Worm (Caenorhabditis elegans) whole organism, L3 larva: Measurements from ENCODE around the gene ZK688.5.

Source experiments
- ceh-28 ChIP-seq: fragments of 150-350 bp; optimal IDR thresholded peaks from 2 replicates; lab custom pipeline; 2014; ENCODE audit warnings: missing biosample characterization, missing genetic modification reagents, missing genetic modification characterization
- elt-2 ChIP-seq: sonication (generic microtip); optimal IDR thresholded peaks from 2 replicates; lab custom pipeline; 2016; ENCODE audit warnings: missing genetic modification reagents, mild to moderate bottlenecking, missing genetic modification characterization, missing compliant biosample characterization
- fos-1 ChIP-seq: fragments of 150-350 bp; optimal IDR thresholded peaks from 2 replicates; lab custom pipeline; 2014; ENCODE audit warnings: missing biosample characterization, missing genetic modification characterization
- mml-1 ChIP-seq: fragments of 150-350 bp; sonication (generic microtip); optimal IDR thresholded peaks from 3 replicates; lab custom pipeline; 2014; ENCODE audit warnings: missing biosample characterization, missing genetic modification characterization
- nhr-28 ChIP-seq: fragments of 150-350 bp; optimal IDR thresholded peaks from 2 replicates; lab custom pipeline; 2014; ENCODE audit warnings: missing biosample characterization, missing genetic modification characterization
- nhr-76 ChIP-seq: fragments of 150-350 bp; sonication (generic microtip); optimal IDR thresholded peaks from 5 replicates; lab custom pipeline; 2014; ENCODE audit warnings: missing biosample characterization, missing genetic modification characterization
- nhr-77 ChIP-seq: fragments of 150-350 bp; optimal IDR thresholded peaks from 2 replicates; lab custom pipeline; 2014; ENCODE audit warnings: missing biosample characterization, missing genetic modification characterization
- ztf-11 ChIP-seq: fragments of 150-350 bp; optimal IDR thresholded peaks from 2 replicates; lab custom pipeline; 2014; ENCODE audit warnings: missing biosample characterization, missing genetic modification characterization

- TF ChIP-seq nhr-28 (tag; lab: Kevin White, UChicago) = no peak
- no peak for TF ChIP-seq nhr-76
- TF ChIP-seq ztf-11 (tag; lab: Kevin White, UChicago) = no peak
- no peak for TF ChIP-seq fos-1
- no peak for TF ChIP-seq elt-2 (tag; lab: Kevin White, UChicago)
- no peak for TF ChIP-seq mml-1 (tag; lab: Kevin White, UChicago)
- no peak for TF ChIP-seq nhr-77 (tag; lab: Kevin White, UChicago)
- no peak for TF ChIP-seq ceh-28 (tag; lab: Kevin White, UChicago)
Measured at ce11 chrIII:7861535-7862120, 29.8 kb downstream of the ZK688.5 start, which contains the start of gene snr-5.
